Fruit fly (Drosophila melanogaster) whole organism, embryonic: ENCODE measurements around the gene Rab39.

Experiments
- Abd-B ChIP-seq: fragments of 200-800 bp; sonication (Bioruptor generic); optimal IDR thresholded peaks from 2 replicates; lab custom pipeline; 2018; ENCODE audit warnings: missing biosample characterization, mild to moderate bottlenecking, missing genetic modification characterization, moderate library complexity
- Blimp-1 ChIP-seq: fragments of 200-800 bp; sonication (Bioruptor generic); optimal IDR thresholded peaks from 3 replicates; lab custom pipeline; 2018; ENCODE audit warnings: missing biosample characterization, missing genetic modification characterization, mild to moderate bottlenecking, moderate library complexity, missing genetic modification reagents
- CG10366 ChIP-seq: fragments of 200-800 bp; sonication (Bioruptor generic); IDR thresholded peaks from 2 replicates; pipeline ENCODE4 v1.3.6; 2022; ENCODE audit warnings: missing biosample characterization, missing genetic modification characterization
- CG10979 ChIP-seq: fragments of 200-800 bp; sonication (Bioruptor generic); optimal IDR thresholded peaks from 2 replicates; lab custom pipeline; 2018; ENCODE audit warnings: missing biosample characterization, mild to moderate bottlenecking, missing genetic modification characterization, moderate library complexity
- CG13287 ChIP-seq: fragments of 200-800 bp; sonication (Bioruptor generic); IDR thresholded peaks from 2 replicates; pipeline ENCODE4 v1.3.6; 2022; ENCODE audit warnings: missing biosample characterization, missing genetic modification characterization; ENCODE audit not compliant: partially characterized antibody
- CG14050 ChIP-seq: fragments of 200-800 bp; sonication (Bioruptor generic); IDR thresholded peaks from 3 replicates; pipeline ENCODE4 v1.3.6; 2022; ENCODE audit warnings: missing biosample characterization, missing genetic modification characterization
- CG15696 ChIP-seq: fragments of 200-800 bp; sonication (Bioruptor generic); optimal IDR thresholded peaks from 2 replicates; lab custom pipeline; 2019; ENCODE audit warnings: missing biosample characterization, mild to moderate bottlenecking, missing genetic modification characterization, moderate library complexity
- CG1602 ChIP-seq: fragments of 200-800 bp; sonication (Bioruptor generic); optimal IDR thresholded peaks from 3 replicates; lab custom pipeline; 2016; ENCODE audit warnings: missing biosample characterization, missing genetic modification characterization
- CG16863 ChIP-seq: fragments of 200-800 bp; sonication (Bioruptor generic); optimal IDR thresholded peaks from 3 replicates; lab custom pipeline; 2016; ENCODE audit warnings: missing biosample characterization, missing genetic modification characterization
- CG17186 ChIP-seq: fragments of 200-800 bp; sonication (Bioruptor generic); optimal IDR thresholded peaks from 3 replicates; lab custom pipeline; 2017; ENCODE audit warnings: missing biosample characterization, missing genetic modification reagents, missing genetic modification characterization
- CG18599 ChIP-seq: fragments of 200-800 bp; sonication (Bioruptor generic); optimal IDR thresholded peaks from 3 replicates; lab custom pipeline; 2017; ENCODE audit warnings: missing biosample characterization, missing genetic modification characterization, mild to moderate bottlenecking, moderate library complexity, missing genetic modification reagents
- CG2116 ChIP-seq: fragments of 200-800 bp; sonication (Bioruptor generic); optimal IDR thresholded peaks from 3 replicates; lab custom pipeline; 2018; ENCODE audit warnings: missing biosample characterization, mild to moderate bottlenecking, missing genetic modification characterization
- CG30020 ChIP-seq: fragments of 200-800 bp; optimal IDR thresholded peaks from 2 replicates; lab custom pipeline; 2019; ENCODE audit warnings: missing biosample characterization, mild to moderate bottlenecking, missing genetic modification characterization, moderate library complexity
- CG4282 ChIP-seq: fragments of 200-800 bp; sonication (Bioruptor generic); optimal IDR thresholded peaks from 2 replicates; lab custom pipeline; 2016; ENCODE audit warnings: missing biosample characterization, missing genetic modification characterization
- CG6254 ChIP-seq: fragments of 200-800 bp; sonication (Bioruptor generic); optimal IDR thresholded peaks from 3 replicates; lab custom pipeline; 2017; ENCODE audit warnings: mild to moderate bottlenecking, missing biosample characterization, missing genetic modification reagents, missing genetic modification characterization
- Dad ChIP-seq: fragments of 200-800 bp; sonication (Bioruptor generic); optimal IDR thresholded peaks from 3 replicates; lab custom pipeline; 2016; ENCODE audit warnings: missing biosample characterization, missing genetic modification characterization
- Dll ChIP-seq: fragments of 200-800 bp; sonication (Bioruptor generic); IDR thresholded peaks from 4 replicates; pipeline ENCODE4 v1.3.6; 2022; ENCODE audit warnings: missing biosample characterization, missing genetic modification characterization; ENCODE audit not compliant: partially characterized antibody
- Gsc ChIP-seq: fragments of 200-800 bp; sonication (Bioruptor generic); IDR thresholded peaks from 2 replicates; pipeline ENCODE4 v1.3.6; 2022; ENCODE audit warnings: missing biosample characterization, missing genetic modification characterization
- HLH4C ChIP-seq: fragments of 200-800 bp; sonication (Bioruptor generic); IDR thresholded peaks from 3 replicates; pipeline ENCODE4 v1.3.6; 2022; ENCODE audit warnings: missing biosample characterization, missing genetic modification characterization; ENCODE audit not compliant: partially characterized antibody
- HLH54F ChIP-seq: fragments of 200-800 bp; sonication (Bioruptor generic); optimal IDR thresholded peaks from 3 replicates; lab custom pipeline; 2016; ENCODE audit warnings: missing biosample characterization, missing genetic modification characterization
- Hmx ChIP-seq: fragments of 200-800 bp; sonication (Bioruptor generic); optimal IDR thresholded peaks from 2 replicates; lab custom pipeline; 2016; ENCODE audit warnings: missing biosample characterization, missing genetic modification characterization
- Max ChIP-seq: fragments of 200-800 bp; sonication (Bioruptor generic); optimal IDR thresholded peaks from 2 replicates; lab custom pipeline; 2016; ENCODE audit warnings: missing biosample characterization, mild to moderate bottlenecking, missing genetic modification characterization
- Rfx ChIP-seq: fragments of 200-800 bp; sonication (Bioruptor generic); IDR thresholded peaks from 2 replicates; pipeline ENCODE4 v1.3.6; 2022; ENCODE audit warnings: missing biosample characterization, missing genetic modification characterization
- Side ChIP-seq: fragments of 200-800 bp; sonication (Bioruptor generic); optimal IDR thresholded peaks from 2 replicates; lab custom pipeline; 2016; ENCODE audit warnings: missing biosample characterization, missing genetic modification characterization
- Sox102F ChIP-seq: fragments of 200-800 bp; sonication (Bioruptor generic); optimal IDR thresholded peaks from 2 replicates; lab custom pipeline; 2018; ENCODE audit warnings: missing biosample characterization, mild to moderate bottlenecking, missing genetic modification characterization, moderate library complexity
- Sry-β ChIP-seq: fragments of 200-800 bp; sonication (Bioruptor generic); optimal IDR thresholded peaks from 2 replicates; lab custom pipeline; 2018; ENCODE audit warnings: missing biosample characterization, mild to moderate bottlenecking, missing genetic modification characterization, moderate library complexity
- Sry-δ ChIP-seq: fragments of 200-800 bp; sonication (Bioruptor generic); optimal IDR thresholded peaks from 2 replicates; lab custom pipeline; 2016; ENCODE audit warnings: missing biosample characterization, missing genetic modification characterization
- ara ChIP-seq: fragments of 200-800 bp; sonication (Bioruptor generic); IDR thresholded peaks from 2 replicates; pipeline ENCODE4 v1.3.6; 2022; ENCODE audit warnings: missing biosample characterization, missing genetic modification characterization
- bbx ChIP-seq: fragments of 200-800 bp; sonication (Bioruptor generic); IDR thresholded peaks from 2 replicates; pipeline ENCODE4 v1.3.6; 2022; ENCODE audit warnings: missing biosample characterization, missing genetic modification characterization; ENCODE audit not compliant: partially characterized antibody
- btn ChIP-seq: fragments of 200-800 bp; sonication (Bioruptor generic); optimal IDR thresholded peaks from 2 replicates; lab custom pipeline; 2016; ENCODE audit warnings: missing biosample characterization, missing genetic modification characterization
- chinmo ChIP-seq: fragments of 200-800 bp; sonication (Bioruptor generic); IDR thresholded peaks from 4 replicates; pipeline ENCODE4 v1.3.6; 2022; ENCODE audit warnings: missing biosample characterization, missing genetic modification characterization; ENCODE audit not compliant: partially characterized antibody
- chn ChIP-seq: fragments of 200-800 bp; sonication (Bioruptor generic); optimal IDR thresholded peaks from 2 replicates; lab custom pipeline; 2016; ENCODE audit warnings: missing biosample characterization, missing genetic modification characterization
- en ChIP-seq: fragments of 200-800 bp; sonication (Bioruptor generic); optimal IDR thresholded peaks from 2 replicates; lab custom pipeline; 2016; ENCODE audit warnings: missing biosample characterization, missing genetic modification characterization
- inv ChIP-seq: fragments of 200-800 bp; sonication (Bioruptor generic); IDR thresholded peaks from 2 replicates; pipeline ENCODE4 v1.3.6; 2022; ENCODE audit warnings: missing biosample characterization, missing genetic modification characterization; ENCODE audit not compliant: partially characterized antibody
- lilli ChIP-seq: fragments of 200-800 bp; sonication (Bioruptor generic); optimal IDR thresholded peaks from 3 replicates; lab custom pipeline; 2016; ENCODE audit warnings: missing biosample characterization, missing genetic modification characterization
- lov ChIP-seq, 2 experiments: fragments of 200-800 bp in 1 of 2; fragments of >200 bp in 1 of 2; sonication (Bioruptor generic) in 1 of 2; IDR thresholded peaks in 1 of 2; optimal IDR thresholded peaks in 1 of 2; 2 replicates in 1 of 2; 3 replicates in 1 of 2; pipeline versions ENCODE4 v1.3.6 to Lab custom; 2017 to 2022; ENCODE audit warnings: missing biosample characterization in 1 of 2, missing genetic modification characterization in 1 of 2
- mirr ChIP-seq: fragments of 200-800 bp; sonication (Bioruptor generic); optimal IDR thresholded peaks from 3 replicates; lab custom pipeline; 2018; ENCODE audit warnings: missing biosample characterization, mild to moderate bottlenecking, missing genetic modification characterization
- pb ChIP-seq: fragments of 200-800 bp; sonication (Bioruptor generic); optimal IDR thresholded peaks from 3 replicates; lab custom pipeline; 2016; ENCODE audit warnings: missing biosample characterization, missing genetic modification characterization
- pho ChIP-seq: fragments of 200-800 bp; sonication (Bioruptor generic); optimal IDR thresholded peaks from 2 replicates; lab custom pipeline; 2016; ENCODE audit warnings: missing biosample characterization, missing genetic modification characterization
- pzg ChIP-seq: fragments of 200-800 bp; sonication (Bioruptor generic); optimal IDR thresholded peaks from 3 replicates; lab custom pipeline; 2018; ENCODE audit warnings: missing biosample characterization, mild to moderate bottlenecking, missing genetic modification characterization, moderate library complexity
- ro ChIP-seq: fragments of 200-800 bp; sonication (Bioruptor generic); IDR thresholded peaks from 2 replicates; pipeline ENCODE4 v1.3.6; 2022; ENCODE audit warnings: missing biosample characterization, missing genetic modification characterization
- scrt ChIP-seq: fragments of 200-800 bp; sonication (Bioruptor generic); optimal IDR thresholded peaks from 2 replicates; lab custom pipeline; 2018; ENCODE audit warnings: missing biosample characterization, mild to moderate bottlenecking, missing genetic modification characterization, moderate library complexity
- sens-2 ChIP-seq: fragments of 200-800 bp; sonication (Bioruptor generic); IDR thresholded peaks from 2 replicates; pipeline ENCODE4 v1.3.6; 2022; ENCODE audit warnings: missing biosample characterization, missing genetic modification characterization
- tio ChIP-seq: fragments of 200-800 bp; sonication (Bioruptor generic); optimal IDR thresholded peaks from 2 replicates; lab custom pipeline; 2017; ENCODE audit warnings: missing biosample characterization, missing genetic modification characterization, inconsistent platforms
- toy ChIP-seq: fragments of 200-800 bp; sonication (Bioruptor generic); IDR thresholded peaks from 2 replicates; pipeline ENCODE4 v1.3.6; 2022; ENCODE audit warnings: missing biosample characterization, missing genetic modification characterization
- wdn ChIP-seq: fragments of 200-800 bp; sonication (Bioruptor generic); IDR thresholded peaks from 2 replicates; pipeline ENCODE4 v1.3.6; 2022; ENCODE audit warnings: missing biosample characterization, missing genetic modification characterization
- zen2 ChIP-seq: fragments of 200-800 bp; sonication (Bioruptor generic); IDR thresholded peaks from 3 replicates; pipeline ENCODE4 v1.3.6; 2022; ENCODE audit warnings: missing biosample characterization, missing genetic modification characterization; ENCODE audit not compliant: partially characterized antibody

Gene Rab39

DNA sequence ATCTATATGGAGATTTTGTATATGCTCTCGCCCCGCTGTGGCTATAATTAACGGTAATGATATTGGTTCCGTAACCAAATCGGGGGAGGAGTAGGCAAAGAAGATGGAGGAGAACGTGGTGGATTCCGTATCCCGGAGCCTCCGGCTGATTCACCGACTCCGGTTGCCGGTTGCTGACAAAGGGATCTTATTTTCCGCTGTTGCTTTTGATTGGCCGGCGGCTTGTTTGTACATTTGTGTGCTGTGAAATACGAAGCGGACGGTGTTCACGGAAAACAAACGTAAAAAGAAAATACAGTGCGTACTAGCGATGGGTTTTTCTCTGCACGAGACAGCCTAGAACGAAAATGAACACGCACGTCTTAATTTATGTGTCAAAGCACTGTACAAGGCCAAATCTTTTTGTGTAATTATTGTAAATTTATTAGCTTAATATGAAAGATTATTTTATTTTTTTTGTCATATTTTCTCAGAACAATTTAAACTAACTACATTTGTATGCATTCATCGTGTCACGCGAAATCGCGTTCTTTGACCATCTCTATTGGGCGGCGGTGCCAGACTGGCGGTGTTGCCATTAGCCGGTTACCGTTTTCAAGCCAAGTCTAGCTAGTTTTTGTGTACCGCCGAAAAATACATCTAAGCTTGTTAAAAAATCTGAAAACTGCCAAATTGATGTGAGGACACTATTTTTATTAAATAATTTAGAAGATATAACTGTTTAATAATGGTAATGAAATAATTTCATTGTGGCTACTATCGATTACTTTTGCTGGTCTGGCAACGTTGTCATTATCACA is at the start of gene Rab39, which contains the start of gene Pdp:
TSS of gene Rab39 (plus strand) at position 793 of the 800 bp plus-strand sequence.
TSS of gene Pdp (minus strand) at position 521 of the 800 bp plus-strand sequence.
- TF ChIP-seq CG10979 (peak; percentile 67), Side (GFP tag; lab: Kevin White, UChicago) (no peak), CG15696 (tag; lab: Kevin White, UChicago) (peak; percentile 78), pho (peak; percentile 78), HLH54F (GFP tag; lab: Kevin White, UChicago) (peak; percentile 77), ro (GFP tag; lab: Robert Waterston, UW) (0 out of 2 replicates have a peak, but pooled peaks have one; percentile 37), pzg (GFP tag; lab: Kevin White, UChicago) (peak; percentile 68), CG4282 (GFP tag; lab: Kevin White, UChicago) (no peak), en (GFP tag; lab: Kevin White, UChicago) (peak; percentile 20), ara (GFP tag; lab: Robert Waterston, UW) (no peak; the same call in none of the 2 replicates), Dad (peak; percentile 31), Blimp-1 (GFP tag; lab: Kevin White, UChicago) (peak; percentile 62), chn (peak; percentile 70), zen2 (GFP tag; lab: Robert Waterston, UW) (peak; percentile 79; the same call in 2 of the 3 replicates), sens-2 (no peak), mirr (peak; percentile 51), HLH4C (peak; percentile 88), Sox102F (GFP tag; lab: Kevin White, UChicago) (peak; percentile 68), CG13287 (GFP tag; lab: Robert Waterston, UW) (peak; percentile 94), Sry-δ (GFP tag; lab: Kevin White, UChicago) (peak; percentile 86), inv (GFP tag; lab: Robert Waterston, UW) (peak; percentile 94), Gsc (GFP tag; lab: Robert Waterston, UW) (no peak), bbx (peak; percentile 82), CG16863 (GFP tag; lab: Kevin White, UChicago) (peak; percentile 54), pb (GFP tag; lab: Kevin White, UChicago) (no peak), Rfx (GFP tag; lab: Robert Waterston, UW) (peak; percentile 88), CG2116 (GFP tag; lab: Kevin White, UChicago) (peak; percentile 78), Abd-B (GFP tag; lab: Kevin White, UChicago) (peak; percentile 80), CG18599 (GFP tag; lab: Kevin White, UChicago) (peak; percentile 81), CG30020 (tag; lab: Kevin White, UChicago) (peak; percentile 69), CG14050 (peak; percentile 63; the same call in 2 of the 3 replicates), CG10366 (GFP tag; lab: Robert Waterston, UW) (peak; percentile 74), CG1602 (GFP tag; lab: Kevin White, UChicago) (peak; percentile 74), lov (optimal IDR thresholded peaks at IDR 0.05; lab: Kevin White, UChicago) (no peak), lov (GFP tag; IDR thresholded peaks at IDR 0.05; lab: Robert Waterston, UW) (0 out of 3 replicates have a peak, but pooled peaks have one; percentile 48), Dll (peak; percentile 98), scrt (GFP tag; lab: Kevin White, UChicago) (peak; percentile 44), Max (peak; percentile 80), tio (GFP tag; lab: Kevin White, UChicago) (no peak), lilli (GFP tag; lab: Kevin White, UChicago) (peak; percentile 89), Sry-β (peak; percentile 84), btn (no peak), chinmo (0 out of 4 replicates have a peak, but pooled peaks have one; percentile 57), CG6254 (GFP tag; lab: Kevin White, UChicago) (no peak), toy (GFP tag; lab: Robert Waterston, UW) (0 out of 2 replicates have a peak, but pooled peaks have one; percentile 57), Hmx (GFP tag; lab: Kevin White, UChicago) (peak; percentile 28), CG17186 (GFP tag; lab: Kevin White, UChicago) (peak; percentile 42), wdn (GFP tag; lab: Robert Waterston, UW) (peak; percentile 49; the same call in 1 of the 2 replicates)
